Worm (Caenorhabditis elegans) whole organism, L1 larva: ENCODE data around the gene ttr-8.

Source experiments
- C04F5.9 ChIP-seq: sonication (generic microtip); optimal IDR thresholded peaks from 2 replicates; lab custom pipeline; 2016; ENCODE audit warnings: missing genetic modification characterization, missing compliant biosample characterization
- C16A3.4 ChIP-seq: fragments of 150-350 bp; optimal IDR thresholded peaks from 2 replicates; lab custom pipeline; 2014; ENCODE audit warnings: missing biosample characterization, missing genetic modification characterization
- C34B4.2 ChIP-seq: sonication (generic microtip); optimal IDR thresholded peaks from 2 replicates; lab custom pipeline; 2017; ENCODE audit warnings: mild to moderate bottlenecking, missing genetic modification characterization, missing compliant biosample characterization
- F16B12.6 ChIP-seq: fragments of 150-350 bp; optimal IDR thresholded peaks from 2 replicates; lab custom pipeline; 2014; ENCODE audit warnings: missing biosample characterization, missing genetic modification characterization
- aha-1 ChIP-seq: fragments of 150-350 bp; optimal IDR thresholded peaks from 2 replicates; lab custom pipeline; 2014; ENCODE audit warnings: missing biosample characterization, missing genetic modification characterization
- alr-1 ChIP-seq: fragments of 200-800 bp; sonication (Bioruptor generic); optimal IDR thresholded peaks from 2 replicates; lab custom pipeline; 2018; ENCODE audit warnings: borderline replicate concordance, mild to moderate bottlenecking, missing genetic modification characterization, missing compliant biosample characterization
- aly-2 ChIP-seq: fragments of 150-350 bp; optimal IDR thresholded peaks from 2 replicates; lab custom pipeline; 2014; ENCODE audit warnings: missing biosample characterization, missing genetic modification characterization
- ama-1 ChIP-seq: fragments of 150-350 bp; optimal IDR thresholded peaks from 2 replicates; lab custom pipeline; 2014
- blmp-1 ChIP-seq: fragments of 150-350 bp; optimal IDR thresholded peaks from 2 replicates; lab custom pipeline; 2014; ENCODE audit warnings: missing biosample characterization, missing genetic modification characterization
- ceh-63 ChIP-seq: fragments of 200-800 bp; sonication (Bioruptor generic); optimal IDR thresholded peaks from 2 replicates; lab custom pipeline; 2018; ENCODE audit warnings: mild to moderate bottlenecking, missing genetic modification characterization, missing compliant biosample characterization
- ceh-8 ChIP-seq: fragments of 200-800 bp; sonication (Bioruptor generic); optimal IDR thresholded peaks from 2 replicates; lab custom pipeline; 2018; ENCODE audit warnings: mild to moderate bottlenecking, missing genetic modification characterization, moderate library complexity, missing compliant biosample characterization
- ceh-82 ChIP-seq, 3 experiments: fragments of 150-350 bp in 1 of 3; sonication (generic microtip) in 2 of 3; optimal IDR thresholded peaks; 2 replicates each; lab custom pipeline; 2014 to 2017; ENCODE audit warnings: missing biosample characterization in 3 of 3, missing genetic modification characterization in 3 of 3
- ceh-88 ChIP-seq: fragments of 200-800 bp; sonication (Bioruptor generic); IDR thresholded peaks from 2 replicates; pipeline ENCODE4 v1.3.6; 2022; ENCODE audit warnings: missing genetic modification characterization, missing compliant biosample characterization
- ces-1 ChIP-seq: fragments of 150-350 bp; optimal IDR thresholded peaks from 2 replicates; lab custom pipeline; 2014; ENCODE audit warnings: missing biosample characterization, missing genetic modification reagents, missing genetic modification characterization
- dpl-1 ChIP-seq, 3 experiments: fragments of 150-350 bp in 2 of 3; sonication (generic microtip) in 1 of 3; optimal IDR thresholded peaks; 2 replicates each; lab custom pipeline; 2014 to 2017; ENCODE audit warnings: missing biosample characterization in 3 of 3, missing genetic modification characterization in 3 of 3, missing genetic modification reagents in 3 of 3
- egl-13 ChIP-seq: sonication (generic microtip); optimal IDR thresholded peaks from 2 replicates; lab custom pipeline; 2016; ENCODE audit warnings: missing genotype, missing genetic modification reagents, missing genetic modification characterization, missing compliant biosample characterization
- egl-27 ChIP-seq, 2 experiments: fragments of 150-350 bp in 1 of 2; sonication (generic microtip); optimal IDR thresholded peaks; 3 replicates each; lab custom pipeline; 2017 to 2018; ENCODE audit warnings: missing biosample characterization in 2 of 2, missing genetic modification characterization in 2 of 2, missing genetic modification reagents in 2 of 2
- elt-2 ChIP-seq: sonication (generic microtip); optimal IDR thresholded peaks from 2 replicates; lab custom pipeline; 2016; ENCODE audit warnings: missing genetic modification characterization, mild to moderate bottlenecking, inconsistent platforms, missing compliant biosample characterization, missing genetic modification reagents
- elt-3 ChIP-seq, 6 experiments: fragments of 150-350 bp in 1 of 6; sonication (generic microtip); optimal IDR thresholded peaks; 2 replicates each; lab custom pipeline; 2017 to 2018; ENCODE audit warnings: missing biosample characterization in 6 of 6, missing genetic modification characterization in 6 of 6, inconsistent platforms in 1 of 6
- ets-5 ChIP-seq: fragments of 200-800 bp; sonication (Bioruptor generic); IDR thresholded peaks from 2 replicates; pipeline ENCODE4 v1.3.6; 2022; ENCODE audit warnings: missing genetic modification characterization, missing compliant biosample characterization
- fkh-4 ChIP-seq: sonication (generic microtip); optimal IDR thresholded peaks from 2 replicates; lab custom pipeline; 2016; ENCODE audit warnings: missing compliant biosample characterization, missing genetic modification characterization, borderline replicate concordance
- fkh-8 ChIP-seq: sonication (generic microtip); optimal IDR thresholded peaks from 2 replicates; lab custom pipeline; 2016; ENCODE audit warnings: mild to moderate bottlenecking, missing genetic modification characterization, missing compliant biosample characterization
- fos-1 ChIP-seq: fragments of 150-350 bp; optimal IDR thresholded peaks from 2 replicates; lab custom pipeline; 2014; ENCODE audit warnings: missing biosample characterization, missing genetic modification characterization
- grh-1 ChIP-seq: fragments of 200-800 bp; sonication (Bioruptor generic); IDR thresholded peaks from 2 replicates; pipeline ENCODE4 v1.3.6; 2022; ENCODE audit warnings: missing genetic modification reagents, missing genetic modification characterization, missing compliant biosample characterization
- irx-1 ChIP-seq: sonication (generic microtip); optimal IDR thresholded peaks from 2 replicates; lab custom pipeline; 2016; ENCODE audit warnings: missing genetic modification characterization, missing compliant biosample characterization
- isw-1 ChIP-seq: fragments of 200-800 bp; sonication (Bioruptor generic); IDR thresholded peaks from 2 replicates; pipeline ENCODE4 v1.3.6; 2022; ENCODE audit warnings: missing genetic modification characterization, missing compliant biosample characterization
- jun-1 ChIP-seq: fragments of 150-350 bp; optimal IDR thresholded peaks from 2 replicates; lab custom pipeline; 2014; ENCODE audit warnings: missing biosample characterization, missing genetic modification reagents, missing genetic modification characterization
- lin-14 ChIP-seq: fragments of 200-800 bp; sonication (Bioruptor generic); optimal IDR thresholded peaks from 2 replicates; lab custom pipeline; 2018; ENCODE audit warnings: mild to moderate bottlenecking, missing genetic modification characterization, moderate library complexity, missing compliant biosample characterization
- lin-15B ChIP-seq: fragments of 150-350 bp; sonication (generic microtip); optimal IDR thresholded peaks from 3 replicates; lab custom pipeline; 2014; ENCODE audit warnings: missing biosample characterization, missing genetic modification characterization
- lin-35 ChIP-seq, 2 experiments: fragments of 150-350 bp; optimal IDR thresholded peaks; 2 replicates each; lab custom pipeline; 2014; ENCODE audit warnings: missing biosample characterization in 2 of 2, missing genetic modification characterization in 2 of 2, missing genetic modification reagents in 2 of 2
- lin-39 ChIP-seq: fragments of 150-350 bp; optimal IDR thresholded peaks from 2 replicates; lab custom pipeline; 2014; ENCODE audit warnings: missing biosample characterization, missing genetic modification reagents, missing genetic modification characterization
- lsy-2 ChIP-seq, 2 experiments: fragments of 150-350 bp; optimal IDR thresholded peaks; 2 replicates each; lab custom pipeline; 2014; ENCODE audit warnings: missing biosample characterization in 2 of 2, missing genetic modification characterization in 2 of 2
- mdl-1 ChIP-seq, 2 experiments: fragments of 150-350 bp; optimal IDR thresholded peaks; 2 replicates each; lab custom pipeline; 2014 to 2017; ENCODE audit warnings: missing biosample characterization in 2 of 2, missing genetic modification characterization in 2 of 2, inconsistent platforms in 1 of 2
- mef-2 ChIP-seq: fragments of 150-350 bp; optimal IDR thresholded peaks from 2 replicates; lab custom pipeline; 2014; ENCODE audit warnings: missing biosample characterization, missing genetic modification characterization
- nhr-28 ChIP-seq: fragments of 150-350 bp; optimal IDR thresholded peaks from 2 replicates; lab custom pipeline; 2014; ENCODE audit warnings: missing biosample characterization, missing genetic modification characterization
- nhr-71 ChIP-seq: sonication (generic microtip); optimal IDR thresholded peaks from 2 replicates; lab custom pipeline; 2016; ENCODE audit warnings: mild to moderate bottlenecking, missing genetic modification characterization, moderate library complexity, missing compliant biosample characterization
- nhr-85 ChIP-seq: sonication (generic microtip); peaks from one replicate; lab custom pipeline; 2016; ENCODE audit warnings: missing genetic modification characterization, inconsistent platforms, missing compliant biosample characterization
- nhr-90 ChIP-seq: sonication (generic microtip); optimal IDR thresholded peaks from 2 replicates; lab custom pipeline; 2016; ENCODE audit warnings: mild to moderate bottlenecking, missing genetic modification characterization, missing compliant biosample characterization; ENCODE audit not compliant: poor library complexity
- pax-3 ChIP-seq: fragments of 200-800 bp; sonication (Bioruptor generic); optimal IDR thresholded peaks from 2 replicates; lab custom pipeline; 2018; ENCODE audit warnings: mild to moderate bottlenecking, missing genetic modification characterization, moderate library complexity, missing compliant biosample characterization
- pqm-1 ChIP-seq: sonication (generic microtip); optimal IDR thresholded peaks from 3 replicates; lab custom pipeline; 2017; ENCODE audit warnings: missing biosample characterization, missing genetic modification characterization
- rnt-1 ChIP-seq: sonication (generic microtip); optimal IDR thresholded peaks from 2 replicates; lab custom pipeline; 2016; ENCODE audit warnings: mild to moderate bottlenecking, missing genetic modification characterization, moderate library complexity, missing compliant biosample characterization
- skn-1 ChIP-seq: fragments of 150-350 bp; optimal IDR thresholded peaks from 2 replicates; lab custom pipeline; 2014; ENCODE audit warnings: missing biosample characterization, missing genetic modification characterization
- snpc-4 ChIP-seq: fragments of 150-350 bp; optimal IDR thresholded peaks from 2 replicates; lab custom pipeline; 2014; ENCODE audit warnings: missing biosample characterization, missing genetic modification characterization
- snu-23 ChIP-seq: sonication (generic microtip); optimal IDR thresholded peaks from 2 replicates; lab custom pipeline; 2016; ENCODE audit warnings: missing genetic modification characterization, missing compliant biosample characterization
- sox-4 ChIP-seq: sonication (generic microtip); optimal IDR thresholded peaks from 2 replicates; lab custom pipeline; 2016; ENCODE audit warnings: missing genetic modification characterization, missing compliant biosample characterization
- tbx-2 ChIP-seq: sonication (generic microtip); optimal IDR thresholded peaks from 2 replicates; lab custom pipeline; 2016; ENCODE audit warnings: missing genetic modification characterization, missing compliant biosample characterization
- unc-130 ChIP-seq: fragments of 150-350 bp; optimal IDR thresholded peaks from 2 replicates; lab custom pipeline; 2017; ENCODE audit warnings: missing biosample characterization, missing genetic modification characterization, inconsistent platforms
- unc-30 ChIP-seq: sonication (generic microtip); optimal IDR thresholded peaks from 2 replicates; lab custom pipeline; 2017; ENCODE audit warnings: missing biosample characterization, missing genetic modification characterization
- unc-62 ChIP-seq: fragments of 150-350 bp; optimal IDR thresholded peaks from 2 replicates; lab custom pipeline; 2014; ENCODE audit warnings: missing biosample characterization, missing genetic modification reagents, missing genetic modification characterization
- unc-86 ChIP-seq: sonication (generic microtip); optimal IDR thresholded peaks from 2 replicates; lab custom pipeline; 2016; ENCODE audit warnings: missing genetic modification characterization, missing compliant biosample characterization
- unc-98 ChIP-seq: fragments of 200-800 bp; sonication (Bioruptor generic); IDR thresholded peaks from 2 replicates; pipeline ENCODE4 v1.3.6; 2022; ENCODE audit warnings: missing genetic modification characterization, missing compliant biosample characterization
- vab-15 ChIP-seq: sonication (generic microtip); optimal IDR thresholded peaks from 2 replicates; lab custom pipeline; 2017; ENCODE audit warnings: missing genotype, mild to moderate bottlenecking, missing genetic modification characterization, missing compliant biosample characterization
- zip-4 ChIP-seq: fragments of 200-800 bp; sonication (Bioruptor generic); optimal IDR thresholded peaks from 2 replicates; lab custom pipeline; 2018; ENCODE audit warnings: mild to moderate bottlenecking, missing genetic modification characterization, moderate library complexity, missing compliant biosample characterization
- ztf-4 ChIP-seq: fragments of 150-350 bp; optimal IDR thresholded peaks from 2 replicates; lab custom pipeline; 2014; ENCODE audit warnings: missing biosample characterization, missing genetic modification characterization

ttr-8 gene

ce11 chrIII:7524830-7525344 is 40.3 kb downstream of the ttr-8 start:
- TF ChIP-seq nhr-28 (tag; lab: Kevin White, UChicago) (no peak), ces-1 (GFP tag; lab: Kevin White, UChicago) (no peak), aly-2 (tag; lab: Kevin White, UChicago) (no peak), mef-2 (tag; lab: Kevin White, UChicago) (no peak), unc-98 (GFP tag; lab: Robert Waterston, UW) (no peak), snu-23 (peak; percentile 15), lin-14 (peak; percentile 39), lin-39 (tag; lab: Kevin White, UChicago) (no peak), F16B12.6 (no peak), ceh-8 (GFP tag; lab: Kevin White, UChicago) (no peak), nhr-85 (tag; lab: Kevin White, UChicago) (peak; percentile 69), vab-15 (tag; lab: Kevin White, UChicago) (no peak), aha-1 (tag; lab: Kevin White, UChicago) (no peak), nhr-90 (tag; lab: Kevin White, UChicago) (no peak), unc-30 (tag; lab: Kevin White, UChicago) (no peak), sox-4 (tag; lab: Kevin White, UChicago) (no peak), fos-1 (no peak), elt-2 (tag; lab: Kevin White, UChicago) (no peak), lin-15B (tag; lab: Kevin White, UChicago) (no peak), snpc-4 (tag; lab: Kevin White, UChicago) (no peak), blmp-1 (tag; lab: Kevin White, UChicago) (no peak), fkh-4 (no peak), ceh-82 (tag; optimal IDR thresholded peaks at IDR 0.05; lab: Kevin White, UChicago) (no peak), unc-86 (tag; lab: Kevin White, UChicago) (no peak), irx-1 (no peak), ceh-63 (GFP tag; lab: Kevin White, UChicago) (no peak), C04F5.9 (no peak), lin-35 (GFP tag; optimal IDR thresholded peaks at IDR 0.05; lab: Kevin White, UChicago) (no peak), C16A3.4 (no peak), unc-130 (tag; lab: Kevin White, UChicago) (peak; percentile 16), rnt-1 (tag; lab: Kevin White, UChicago) (peak; percentile 49), C34B4.2 (tag; lab: Kevin White, UChicago) (no peak), zip-4 (no peak), lsy-2 (tag; optimal IDR thresholded peaks at IDR 0.05; lab: Kevin White, UChicago) (peak; percentile 47 to 92), skn-1 (no peak), nhr-71 (tag; lab: Kevin White, UChicago) (peak; percentile 41), fkh-8 (tag; lab: Kevin White, UChicago) (no peak), ets-5 (no peak), pqm-1 (tag; lab: Kevin White, UChicago) (no peak), egl-27 (tag; optimal IDR thresholded peaks at IDR 0.05; lab: Kevin White, UChicago) (no peak), mdl-1 (tag; optimal IDR thresholded peaks at IDR 0.05; lab: Kevin White, UChicago) (no peak), ceh-88 (GFP tag; lab: Robert Waterston, UW) (no peak), jun-1 (no peak), tbx-2 (tag; lab: Kevin White, UChicago) (no peak), egl-13 (no peak), elt-3 (tag; optimal IDR thresholded peaks at IDR 0.05; lab: Kevin White, UChicago) (no peak), isw-1 (GFP tag; lab: Robert Waterston, UW) (no peak), ama-1 (lab: Kevin White, UChicago) (no peak), pax-3 (tag; lab: Kevin White, UChicago) (no peak), ztf-4 (no peak), alr-1 (tag; lab: Kevin White, UChicago) (no peak), unc-62 (GFP tag; lab: Kevin White, UChicago) (no peak), grh-1 (GFP tag; lab: Robert Waterston, UW) (no peak), dpl-1 (GFP tag; optimal IDR thresholded peaks at IDR 0.05; lab: Kevin White, UChicago) (no peak)
